Worm (Caenorhabditis elegans) whole organism, young adult: ENCODE results near the gene snf-7.
A peak's percentile ranks its signal among the peaks of the same experiment; 100 is the strongest.

ENCODE experiments used
- B0035.1 ChIP-seq: sonication (generic microtip); optimal IDR thresholded peaks from 2 replicates; lab custom pipeline; 2016; ENCODE audit warnings: missing genetic modification characterization, mild to moderate bottlenecking, missing compliant biosample characterization, missing genotype, missing genetic modification reagents
- F39B2.1 ChIP-seq: fragments of 200-800 bp; sonication (Bioruptor generic); IDR thresholded peaks from 2 replicates; pipeline ENCODE4 v1.3.6; 2022; ENCODE audit warnings: missing genetic modification reagents, missing genetic modification characterization, missing compliant biosample characterization
- F57A8.1 ChIP-seq: fragments of 200-800 bp; sonication (Bioruptor generic); optimal IDR thresholded peaks from 2 replicates; lab custom pipeline; 2018; ENCODE audit warnings: mild to moderate bottlenecking, missing genetic modification characterization, moderate library complexity, missing compliant biosample characterization
- T26A5.8 ChIP-seq: sonication (generic microtip); optimal IDR thresholded peaks from 2 replicates; lab custom pipeline; 2016; ENCODE audit warnings: missing genetic modification characterization, missing compliant biosample characterization
- Y53G8AR.9 ChIP-seq: fragments of 200-800 bp; sonication (Bioruptor generic); conservative IDR thresholded peaks from 2 replicates; pipeline ENCODE4 v1.3.6; 2022; ENCODE audit warnings: missing genetic modification reagents, missing genetic modification characterization, missing compliant biosample characterization
- aptf-2 ChIP-seq: fragments of 200-800 bp; sonication (Bioruptor generic); conservative IDR thresholded peaks from 2 replicates; pipeline ENCODE4 v1.3.6; 2022; ENCODE audit warnings: missing genetic modification reagents, missing genetic modification characterization, missing compliant biosample characterization
- aptf-3 ChIP-seq: fragments of 200-800 bp; sonication (Bioruptor generic); IDR thresholded peaks from 2 replicates; pipeline ENCODE4 v1.3.6; 2022; ENCODE audit warnings: missing genetic modification characterization, missing compliant biosample characterization
- athp-1 ChIP-seq: sonication (generic microtip); optimal IDR thresholded peaks from 2 replicates; lab custom pipeline; 2017; ENCODE audit warnings: mild to moderate bottlenecking, missing genetic modification characterization, missing compliant biosample characterization
- bed-2 ChIP-seq: fragments of 200-800 bp; sonication (Bioruptor generic); IDR thresholded peaks from 2 replicates; pipeline ENCODE4 v1.3.6; 2022; ENCODE audit warnings: missing genetic modification reagents, missing genetic modification characterization, missing compliant biosample characterization
- ccch-3 ChIP-seq: fragments of 200-800 bp; sonication (Bioruptor generic); optimal IDR thresholded peaks from 2 replicates; lab custom pipeline; 2018; ENCODE audit warnings: mild to moderate bottlenecking, missing genetic modification characterization, missing compliant biosample characterization
- cebp-2 ChIP-seq: fragments of 200-800 bp; sonication (Bioruptor generic); IDR thresholded peaks from 2 replicates; pipeline ENCODE4 v1.3.6; 2022; ENCODE audit warnings: missing genetic modification characterization, missing compliant biosample characterization
- ceh-40 ChIP-seq: fragments of 200-800 bp; sonication (Bioruptor generic); IDR thresholded peaks from 2 replicates; pipeline ENCODE4 v1.3.6; 2022; ENCODE audit warnings: missing genetic modification characterization, missing compliant biosample characterization
- chd-7 ChIP-seq: sonication (generic microtip); optimal IDR thresholded peaks from 2 replicates; lab custom pipeline; 2016; ENCODE audit warnings: mild to moderate bottlenecking, missing genetic modification characterization, moderate library complexity, missing compliant biosample characterization
- die-1 ChIP-seq: sonication (generic microtip); optimal IDR thresholded peaks from 2 replicates; lab custom pipeline; 2016; ENCODE audit warnings: missing genotype, mild to moderate bottlenecking, missing genetic modification characterization, missing compliant biosample characterization
- dpff-1 ChIP-seq: sonication (generic microtip); optimal IDR thresholded peaks from 2 replicates; lab custom pipeline; 2017; ENCODE audit warnings: mild to moderate bottlenecking, missing genetic modification characterization, missing compliant biosample characterization
- dpl-1 ChIP-seq: fragments of 150-350 bp; optimal IDR thresholded peaks from 2 replicates; lab custom pipeline; 2014; ENCODE audit warnings: missing biosample characterization, missing genetic modification reagents, missing genetic modification characterization
- gei-17 ChIP-seq: fragments of 200-800 bp; sonication (Bioruptor generic); optimal IDR thresholded peaks from 2 replicates; lab custom pipeline; 2018; ENCODE audit warnings: mild to moderate bottlenecking, missing genetic modification characterization, missing compliant biosample characterization
- him-1 ChIP-seq: sonication (generic microtip); optimal IDR thresholded peaks from 2 replicates; lab custom pipeline; 2016; ENCODE audit warnings: missing genotype, missing genetic modification reagents, missing genetic modification characterization, missing compliant biosample characterization
- hmg-20 ChIP-seq: fragments of 200-800 bp; sonication (Bioruptor generic); IDR thresholded peaks from 2 replicates; pipeline ENCODE4 v1.3.6; 2022; ENCODE audit warnings: missing genetic modification reagents, missing genetic modification characterization, missing compliant biosample characterization
- hrde-1 ChIP-seq: sonication (generic microtip); optimal IDR thresholded peaks from 2 replicates; lab custom pipeline; 2016; ENCODE audit warnings: missing genetic modification characterization, mild to moderate bottlenecking, missing compliant biosample characterization, moderate library complexity, missing genotype, missing genetic modification reagents, borderline replicate concordance
- hsf-1 ChIP-seq: fragments of 200-800 bp; sonication (Bioruptor generic); IDR thresholded peaks from 2 replicates; pipeline ENCODE4 v1.3.6; 2022; ENCODE audit warnings: missing genetic modification reagents, missing genetic modification characterization, missing compliant biosample characterization
- lin-35 ChIP-seq, 3 experiments: fragments of 150-350 bp in 2 of 3; sonication (generic microtip) in 1 of 3; optimal IDR thresholded peaks; 2 replicates each; lab custom pipeline; 2014 to 2018; ENCODE audit warnings: missing biosample characterization in 3 of 3, missing genetic modification characterization in 3 of 3, missing genetic modification reagents in 3 of 3
- lir-1 ChIP-seq: fragments of 200-800 bp; sonication (Bioruptor generic); conservative IDR thresholded peaks from 2 replicates; pipeline ENCODE4 v1.3.6; 2022; ENCODE audit warnings: missing genetic modification reagents, missing genetic modification characterization, missing compliant biosample characterization
- madf-3 ChIP-seq: fragments of 200-800 bp; sonication (Bioruptor generic); IDR thresholded peaks from 2 replicates; pipeline ENCODE4 v1.3.6; 2022; ENCODE audit warnings: missing genetic modification reagents, missing genetic modification characterization, missing compliant biosample characterization
- mcd-1 ChIP-seq: fragments of 200-800 bp; sonication (Bioruptor generic); IDR thresholded peaks from 2 replicates; pipeline ENCODE4 v1.3.6; 2022; ENCODE audit warnings: missing genetic modification reagents, missing genetic modification characterization, missing compliant biosample characterization
- mel-28 ChIP-seq: sonication (generic microtip); optimal IDR thresholded peaks from 2 replicates; lab custom pipeline; 2016; ENCODE audit warnings: borderline replicate concordance, mild to moderate bottlenecking, missing genetic modification characterization, missing compliant biosample characterization
- nfya-1 ChIP-seq: sonication (generic microtip); optimal IDR thresholded peaks from 2 replicates; lab custom pipeline; 2017; ENCODE audit warnings: antibody characterized with exemption, missing compliant biosample characterization, missing genetic modification characterization, borderline replicate concordance; ENCODE audit not compliant: insufficient read depth
- nhr-27 ChIP-seq: fragments of 200-800 bp; sonication (Bioruptor generic); optimal IDR thresholded peaks from 2 replicates; lab custom pipeline; 2018; ENCODE audit warnings: mild to moderate bottlenecking, missing genetic modification characterization, moderate library complexity, missing compliant biosample characterization
- rcor-1 ChIP-seq: fragments of 200-800 bp; sonication (Bioruptor generic); IDR thresholded peaks from 2 replicates; pipeline ENCODE4 v1.3.6; 2022; ENCODE audit warnings: missing genetic modification reagents, missing genetic modification characterization, missing compliant biosample characterization
- rec-8 ChIP-seq, 2 experiments: sonication (generic microtip); optimal IDR thresholded peaks; 2 replicates each; lab custom pipeline; 2016; ENCODE audit warnings: mild to moderate bottlenecking in 2 of 2, missing genetic modification characterization in 2 of 2, missing genetic modification reagents in 2 of 2, missing genotype in 2 of 2, missing biosample characterization in 1 of 2, missing compliant biosample characterization in 1 of 2, moderate library complexity in 1 of 2
- repo-1 ChIP-seq: sonication (generic microtip); optimal IDR thresholded peaks from 2 replicates; lab custom pipeline; 2017; ENCODE audit warnings: mild to moderate bottlenecking, missing genetic modification characterization, missing compliant biosample characterization
- sea-2 ChIP-seq: fragments of 200-800 bp; sonication (Bioruptor generic); IDR thresholded peaks from 2 replicates; pipeline ENCODE4 v1.3.6; 2022; ENCODE audit warnings: missing genetic modification characterization, missing compliant biosample characterization
- snpc-1.1 ChIP-seq: sonication (generic microtip); optimal IDR thresholded peaks from 2 replicates; lab custom pipeline; 2017; ENCODE audit warnings: missing genetic modification characterization, mild to moderate bottlenecking, missing compliant biosample characterization, antibody characterized with exemption, moderate library complexity, missing genotype, missing genetic modification reagents; ENCODE audit not compliant: insufficient read depth
- snpc-1.3 ChIP-seq: sonication (generic microtip); optimal IDR thresholded peaks from 2 replicates; lab custom pipeline; 2017; ENCODE audit warnings: missing genetic modification characterization, mild to moderate bottlenecking, missing compliant biosample characterization, antibody characterized with exemption, moderate library complexity, missing genotype, missing genetic modification reagents; ENCODE audit not compliant: insufficient read depth
- snpc-4 ChIP-seq, 5 experiments: fragments of 150-350 bp in 1 of 5; sonication (generic microtip) in 4 of 5; optimal IDR thresholded peaks; 2 replicates each; lab custom pipeline; 2014 to 2018; ENCODE audit warnings: missing genetic modification characterization in 5 of 5, missing biosample characterization in 3 of 5, antibody characterized with exemption in 2 of 5, mild to moderate bottlenecking in 2 of 5, missing compliant biosample characterization in 2 of 5, missing genotype in 2 of 5, moderate library complexity in 2 of 5, missing genetic modification reagents in 1 of 5
- tbp1 ChIP-seq: fragments of 200-800 bp; sonication (Bioruptor generic); optimal IDR thresholded peaks from 2 replicates; lab custom pipeline; 2018; ENCODE audit warnings: mild to moderate bottlenecking, missing genetic modification characterization, missing compliant biosample characterization
- unc-62 ChIP-seq: fragments of 150-350 bp; optimal IDR thresholded peaks from 2 replicates; lab custom pipeline; 2014; ENCODE audit warnings: missing biosample characterization, missing genetic modification reagents, missing genetic modification characterization
- zim-3 ChIP-seq: sonication (generic microtip); optimal IDR thresholded peaks from 2 replicates; lab custom pipeline; 2017; ENCODE audit warnings: mild to moderate bottlenecking, missing genetic modification characterization, moderate library complexity, missing compliant biosample characterization
- ztf-18 ChIP-seq: sonication (generic microtip); optimal IDR thresholded peaks from 2 replicates; lab custom pipeline; 2016; ENCODE audit warnings: missing genotype, mild to moderate bottlenecking, missing genetic modification characterization, missing compliant biosample characterization
- ztf-22 ChIP-seq: fragments of 200-800 bp; sonication (Bioruptor generic); optimal IDR thresholded peaks from 2 replicates; lab custom pipeline; 2018; ENCODE audit warnings: mild to moderate bottlenecking, missing genetic modification characterization, moderate library complexity, missing compliant biosample characterization
- ztf-26 ChIP-seq: sonication (generic microtip); optimal IDR thresholded peaks from 2 replicates; lab custom pipeline; 2017; ENCODE audit warnings: missing genetic modification characterization, missing compliant biosample characterization
- ztf-3 ChIP-seq: fragments of 200-800 bp; sonication (Bioruptor generic); optimal IDR thresholded peaks from 2 replicates; lab custom pipeline; 2018; ENCODE audit warnings: mild to moderate bottlenecking, missing genetic modification characterization, missing compliant biosample characterization
- ztf-6 ChIP-seq: fragments of 200-800 bp; sonication (Bioruptor generic); IDR thresholded peaks from 2 replicates; pipeline ENCODE4 v1.3.6; 2022; ENCODE audit warnings: missing genetic modification reagents, missing genetic modification characterization, missing compliant biosample characterization

snf-7 gene

ce11 chrIII:12978473-12979174, 26.6 kb upstream of the snf-7 start, which contains the start of the genes ubq-2 and frg-1 (continued):
- TF ChIP-seq hrde-1 (tag; lab: Kevin White, UChicago) (no peak), B0035.1 (peak; percentile 22), hsf-1 (no peak), ztf-6 (GFP tag; lab: Robert Waterston, UW) (no peak), mcd-1 (GFP tag; lab: Robert Waterston, UW) (peak; percentile 90), repo-1 (tag; lab: Kevin White, UChicago) (no peak), snpc-1.1 (tag; lab: Kevin White, UChicago) (peak; percentile 16), cebp-2 (GFP tag; lab: Robert Waterston, UW) (no peak), gei-17 (GFP tag; lab: Kevin White, UChicago) (peak; percentile 57), nfya-1 (tag; lab: Kevin White, UChicago) (no peak), aptf-3 (no peak), ztf-26 (tag; lab: Kevin White, UChicago) (no peak), die-1 (tag; lab: Kevin White, UChicago) (no peak), rcor-1 (GFP tag; lab: Robert Waterston, UW) (peak; percentile 80), Y53G8AR.9 (GFP tag; lab: Robert Waterston, UW) (peak; percentile 77), nhr-27 (tag; lab: Kevin White, UChicago) (no peak), aptf-2 (GFP tag; lab: Robert Waterston, UW) (no peak), unc-62 (no peak), dpl-1 (GFP tag; lab: Kevin White, UChicago) (peak; percentile 65), zim-3 (no peak), bed-2 (GFP tag; lab: Robert Waterston, UW) (no peak), chd-7 (peak; percentile 4), snpc-1.3 (tag; lab: Kevin White, UChicago) (peak; percentile 49), tbp1 (GFP tag; lab: Kevin White, UChicago) (peak; percentile 66), F39B2.1 (no peak), F57A8.1 (no peak), mel-28 (tag; lab: Kevin White, UChicago) (no peak), madf-3 (GFP tag; lab: Robert Waterston, UW) (peak; percentile 82), him-1 (tag; lab: Kevin White, UChicago) (peak; percentile 51), sea-2 (GFP tag; lab: Robert Waterston, UW) (no peak), T26A5.8 (no peak), ztf-18 (tag; lab: Kevin White, UChicago) (no peak), athp-1 (tag; lab: Kevin White, UChicago) (peak; percentile 30), ccch-3 (GFP tag; lab: Kevin White, UChicago) (no peak), lir-1 (GFP tag; lab: Robert Waterston, UW) (peak; percentile 43; the same call in 1 of the 2 replicates), rec-8 (tag; optimal IDR thresholded peaks at IDR 0.05; lab: Kevin White, UChicago) (peak in 1 of 2 experiments; percentile 15), ceh-40 (no peak), dpff-1 (tag; lab: Kevin White, UChicago) (no peak), hmg-20 (GFP tag; lab: Robert Waterston, UW) (peak; percentile 46; the same call in 1 of the 2 replicates), lin-35 (GFP tag; optimal IDR thresholded peaks at IDR 0.05; lab: Kevin White, UChicago) (peak in 2 of 3 experiments; percentile 22 to 70), ztf-22 (no peak), ztf-3 (GFP tag; lab: Kevin White, UChicago) (no peak), snpc-4 (GFP tag; optimal IDR thresholded peaks at IDR 0.05; lab: Kevin White, UChicago) (peak; percentile 35), snpc-4 (tag; optimal IDR thresholded peaks at IDR 0.05; lab: Kevin White, UChicago) (peak; percentile 3 to 56 (median 41))
